Fruit fly (Drosophila melanogaster) whole organism, adult: ENCODE measurements around the gene HP5.

Experiments
- CG1620 ChIP-seq: fragments of 200-800 bp; sonication (Bioruptor generic); optimal IDR thresholded peaks from 2 replicates; lab custom pipeline; 2016; ENCODE audit warnings: missing biosample characterization, missing genetic modification characterization
- CG33017 ChIP-seq: fragments of 200-800 bp; sonication (Bioruptor generic); optimal IDR thresholded peaks from 2 replicates; lab custom pipeline; 2018; ENCODE audit warnings: missing biosample characterization, mild to moderate bottlenecking, missing genetic modification characterization, moderate library complexity
- Crg-1 ChIP-seq: fragments of 200-800 bp; sonication (Bioruptor generic); optimal IDR thresholded peaks from 2 replicates; lab custom pipeline; 2016; ENCODE audit warnings: missing biosample characterization, missing genetic modification characterization
- pad ChIP-seq: fragments of 200-800 bp; sonication (Bioruptor generic); optimal IDR thresholded peaks from 3 replicates; lab custom pipeline; 2017; ENCODE audit warnings: missing biosample characterization, missing genetic modification characterization, mild to moderate bottlenecking, moderate library complexity, missing genetic modification reagents

DNA sequence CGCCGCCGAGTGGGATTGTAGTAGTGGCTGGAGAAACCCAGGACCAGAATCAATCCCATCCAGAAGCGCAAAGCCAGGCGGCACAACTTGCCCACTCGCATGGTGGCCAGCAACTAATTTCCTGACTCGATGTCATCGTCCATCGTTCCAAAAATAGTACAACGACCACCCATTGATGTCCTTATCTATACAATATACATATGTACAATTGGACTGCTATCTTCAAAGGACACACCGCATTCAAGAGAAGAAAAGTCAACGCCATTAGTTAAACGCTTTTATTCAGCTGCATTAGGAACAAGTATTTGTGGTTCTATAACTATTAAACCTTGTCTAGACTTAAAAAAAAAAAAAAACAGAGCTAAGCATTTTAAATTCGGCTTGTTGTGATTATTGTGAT, 41.5 kb upstream of the HP5 start, which contains the start of gene Gr10b:
- TF ChIP-seq pad, result no peak
- no peak for TF ChIP-seq Crg-1
- no peak for TF ChIP-seq CG1620
- no peak for TF ChIP-seq CG33017 (tag; lab: Kevin White, UChicago)
